Worm (Caenorhabditis elegans): ENCODE results near the gene ZK809.9.

Gene ZK809.9

ce11 chrIV:11644705-11645104 is 20.4 kb upstream of the ZK809.9 start:
- TF ChIP-seq him-1 (tag; optimal IDR thresholded peaks at IDR 0.05) (no peak), W03F9.2 (tag; optimal IDR thresholded peaks at IDR 0.05) (no peak), dao-5 (tag; optimal IDR thresholded peaks at IDR 0.05) (no peak)

- TF ChIP-seq dao-5 (tag; optimal IDR thresholded peaks at IDR 0.05): no peak
- TF ChIP-seq W03F9.2 (tag; optimal IDR thresholded peaks at IDR 0.05): no peak
- TF ChIP-seq him-1 (tag; optimal IDR thresholded peaks at IDR 0.05): no peak
Observed at ce11 chrIV:11645354-11645753, 19.8 kb upstream of the ZK809.9 start.

ce11 chrIV:11646908-11647307 is 18.2 kb upstream of the ZK809.9 start:
- TF ChIP-seq W03F9.2 (tag; optimal IDR thresholded peaks at IDR 0.05) (no peak), him-1 (tag; optimal IDR thresholded peaks at IDR 0.05) (no peak), dao-5 (tag; optimal IDR thresholded peaks at IDR 0.05) (no peak)

ce11 chrIV:11649031-11649430 is 16.1 kb upstream of the ZK809.9 start, which contains the start of gene ZK809.8:
Gene ZK809.8, minus strand, starts transcription at chrIV:11649064.
- TF ChIP-seq dao-5 (tag; optimal IDR thresholded peaks at IDR 0.05) (no peak), him-1 (tag; optimal IDR thresholded peaks at IDR 0.05) (no peak), W03F9.2 (tag; optimal IDR thresholded peaks at IDR 0.05) (no peak)

- no peak for TF ChIP-seq him-1 (tag; optimal IDR thresholded peaks at IDR 0.05)
- TF ChIP-seq W03F9.2 (tag; optimal IDR thresholded peaks at IDR 0.05): no peak
- TF ChIP-seq dao-5 (tag; optimal IDR thresholded peaks at IDR 0.05): no peak
Observed at ce11 chrIV:11650344-11650743, 14.8 kb upstream of the ZK809.9 start.

- TF ChIP-seq him-1 (tag; optimal IDR thresholded peaks at IDR 0.05): no peak
- TF ChIP-seq dao-5 (tag; optimal IDR thresholded peaks at IDR 0.05): no peak
- no peak for TF ChIP-seq W03F9.2 (tag; optimal IDR thresholded peaks at IDR 0.05)
Observed at ce11 chrIV:11651965-11652453, 13.1 kb upstream of the ZK809.9 start, which contains the start of the genes acl-3 and ndub-6. Gene acl-3, minus strand, starts transcription at chrIV:11652023. Gene ndub-6, plus strand, starts transcription at chrIV:11652403.

- TF ChIP-seq dao-5 (tag; optimal IDR thresholded peaks at IDR 0.05) (no peak), W03F9.2 (tag; optimal IDR thresholded peaks at IDR 0.05) (no peak), him-1 (tag; optimal IDR thresholded peaks at IDR 0.05) (no peak)
Observed at ce11 chrIV:11655370-11655769, 9.7 kb upstream of the ZK809.9 start, which contains the start of gene ent-1. Gene ent-1, minus strand, starts transcription at chrIV:11655470.

ce11 chrIV:11656144-11656780 is 8.8 kb upstream of the ZK809.9 start, which contains the start of gene ZK809.5:
Gene ZK809.5, plus strand, starts transcription at chrIV:11656730.
- TF ChIP-seq W03F9.2 (tag; optimal IDR thresholded peaks at IDR 0.05) (no peak), dao-5 (tag; optimal IDR thresholded peaks at IDR 0.05) (no peak), him-1 (tag; optimal IDR thresholded peaks at IDR 0.05) (no peak)

- TF ChIP-seq dao-5 (tag; optimal IDR thresholded peaks at IDR 0.05) (no peak), W03F9.2 (tag; optimal IDR thresholded peaks at IDR 0.05) (no peak), him-1 (tag; optimal IDR thresholded peaks at IDR 0.05) (no peak)
Observed at ce11 chrIV:11659794-11660312, 5.3 kb upstream of the ZK809.9 start, which contains the start of gene ZK792.1. Gene ZK792.1, plus strand, starts transcription at chrIV:11659844.

- no peak for TF ChIP-seq W03F9.2 (tag; optimal IDR thresholded peaks at IDR 0.05)
- TF ChIP-seq dao-5 (tag; optimal IDR thresholded peaks at IDR 0.05): no peak
- TF ChIP-seq him-1 (tag; optimal IDR thresholded peaks at IDR 0.05): no peak
Observed at ce11 chrIV:11668001-11668400, 2.9 kb downstream of the ZK809.9 start, which contains the start of gene atg-4.2. Gene atg-4.2, plus strand, starts transcription at chrIV:11668024.

- no peak for TF ChIP-seq him-1 (tag; optimal IDR thresholded peaks at IDR 0.05)
- TF ChIP-seq W03F9.2 (tag; optimal IDR thresholded peaks at IDR 0.05): no peak
- no peak for TF ChIP-seq dao-5 (tag; optimal IDR thresholded peaks at IDR 0.05)
Observed at ce11 chrIV:11673543-11673942, 8.4 kb downstream of the ZK809.9 start, which contains the start of gene inx-8. Gene inx-8, plus strand, starts transcription at chrIV:11673843.

ce11 chrIV:11676054-11676453 is 10.9 kb downstream of the ZK809.9 start, which contains the start of gene inx-9:
Gene inx-9, plus strand, starts transcription at chrIV:11676354.
- TF ChIP-seq W03F9.2 (tag; optimal IDR thresholded peaks at IDR 0.05) (no peak), him-1 (tag; optimal IDR thresholded peaks at IDR 0.05) (no peak), dao-5 (tag; optimal IDR thresholded peaks at IDR 0.05) (no peak)

ce11 chrIV:11681905-11682304 is 16.8 kb downstream of the ZK809.9 start, which contains the start of gene ZK792.4:
Gene ZK792.4, minus strand, starts transcription at chrIV:11682005.
- TF ChIP-seq him-1 (tag; optimal IDR thresholded peaks at IDR 0.05) (no peak), dao-5 (tag; optimal IDR thresholded peaks at IDR 0.05) (no peak), W03F9.2 (tag; optimal IDR thresholded peaks at IDR 0.05) (no peak)

- TF ChIP-seq W03F9.2 (tag; optimal IDR thresholded peaks at IDR 0.05): no peak
- no peak for TF ChIP-seq dao-5 (tag; optimal IDR thresholded peaks at IDR 0.05)
- no peak for TF ChIP-seq him-1 (tag; optimal IDR thresholded peaks at IDR 0.05)
Observed at ce11 chrIV:11688018-11688417, 22.9 kb downstream of the ZK809.9 start, which contains the start of gene ZK792.5. Gene ZK792.5, minus strand, starts transcription at chrIV:11688118.
